Fruit fly (Drosophila melanogaster) whole organism, embryonic: Measurements from ENCODE around the gene Patr-1.
A peak's percentile ranks its signal among the peaks of the same experiment; 100 is the strongest.

Experiments used
- Atf-2 ChIP-seq: fragments of 200-800 bp; sonication (Bioruptor generic); optimal IDR thresholded peaks from 2 replicates; lab custom pipeline; 2016; ENCODE audit warnings: missing biosample characterization, missing genetic modification characterization
- Atf6 ChIP-seq: fragments of 200-800 bp; sonication (Bioruptor generic); IDR thresholded peaks from 2 replicates; pipeline ENCODE4 v1.3.6; 2022; ENCODE audit warnings: missing biosample characterization, missing genetic modification characterization
- B-H2 ChIP-seq: fragments of 200-800 bp; sonication (Bioruptor generic); optimal IDR thresholded peaks from 2 replicates; lab custom pipeline; 2018; ENCODE audit warnings: missing biosample characterization, mild to moderate bottlenecking, missing genetic modification characterization
- CG10959 ChIP-seq: fragments of 200-800 bp; sonication (Bioruptor generic); IDR thresholded peaks from 2 replicates; pipeline ENCODE4 v1.3.6; 2022; ENCODE audit warnings: missing biosample characterization, missing genetic modification characterization
- CG15073 ChIP-seq: fragments of 200-800 bp; sonication (Bioruptor generic); optimal IDR thresholded peaks from 2 replicates; lab custom pipeline; 2016; ENCODE audit warnings: missing biosample characterization, missing genetic modification characterization
- CG16863 ChIP-seq: fragments of 200-800 bp; sonication (Bioruptor generic); optimal IDR thresholded peaks from 3 replicates; lab custom pipeline; 2016; ENCODE audit warnings: missing biosample characterization, missing genetic modification characterization
- CG17328 ChIP-seq: fragments of 200-800 bp; sonication (Bioruptor generic); IDR thresholded peaks from 2 replicates; pipeline ENCODE4 v1.3.6; 2022; ENCODE audit warnings: missing biosample characterization, missing genetic modification characterization
- CG17829 ChIP-seq: fragments of 200-800 bp; optimal IDR thresholded peaks from 2 replicates; lab custom pipeline; 2019; ENCODE audit warnings: missing biosample characterization, mild to moderate bottlenecking, missing genetic modification characterization, moderate library complexity
- CG2129 ChIP-seq: fragments of 200-800 bp; sonication (Bioruptor generic); IDR thresholded peaks from 2 replicates; pipeline ENCODE4 v1.3.6; 2022; ENCODE audit warnings: missing biosample characterization, missing genetic modification characterization; ENCODE audit not compliant: partially characterized antibody
- CG31441 ChIP-seq: fragments of 200-800 bp; sonication (Bioruptor generic); IDR thresholded peaks from 2 replicates; pipeline ENCODE4 v1.3.6; 2022; ENCODE audit warnings: missing biosample characterization, missing genetic modification characterization
- CG3847 ChIP-seq: fragments of 200-800 bp; sonication (Bioruptor generic); IDR thresholded peaks from 2 replicates; pipeline ENCODE4 v1.3.6; 2022; ENCODE audit warnings: missing biosample characterization, missing genetic modification characterization
- CG4404 ChIP-seq: fragments of 200-800 bp; sonication (Bioruptor generic); IDR thresholded peaks from 2 replicates; pipeline ENCODE4 v1.3.6; 2022; ENCODE audit warnings: missing biosample characterization, missing genetic modification characterization
- CG4617 ChIP-seq: fragments of 200-800 bp; sonication (Bioruptor generic); optimal IDR thresholded peaks from 3 replicates; lab custom pipeline; 2016; ENCODE audit warnings: missing biosample characterization, missing genetic modification characterization, borderline replicate concordance
- CG7963 ChIP-seq: fragments of 200-800 bp; sonication (Bioruptor generic); IDR thresholded peaks from 3 replicates; pipeline ENCODE4 v1.3.6; 2022; ENCODE audit warnings: missing biosample characterization, missing genetic modification characterization; ENCODE audit not compliant: partially characterized antibody
- CG7987 ChIP-seq: fragments of 200-800 bp; sonication (Bioruptor generic); optimal IDR thresholded peaks from 2 replicates; lab custom pipeline; 2018; ENCODE audit warnings: missing biosample characterization, mild to moderate bottlenecking, missing genetic modification characterization, moderate library complexity
- D ChIP-seq, 2 experiments: fragments of 200-800 bp in 1 of 2; fragments of >200 bp in 1 of 2; sonication (Bioruptor generic) in 1 of 2; optimal IDR thresholded peaks; 2 replicates in 1 of 2; 3 replicates in 1 of 2; lab custom pipeline; 2017; ENCODE audit warnings: mild to moderate bottlenecking in 1 of 2, missing biosample characterization in 1 of 2, missing genetic modification characterization in 1 of 2, missing genetic modification reagents in 1 of 2
- Dll ChIP-seq: fragments of 200-800 bp; sonication (Bioruptor generic); IDR thresholded peaks from 4 replicates; pipeline ENCODE4 v1.3.6; 2022; ENCODE audit warnings: missing biosample characterization, missing genetic modification characterization; ENCODE audit not compliant: partially characterized antibody
- Doc3 ChIP-seq: fragments of 200-800 bp; sonication (Bioruptor generic); IDR thresholded peaks from 3 replicates; pipeline ENCODE4 v1.3.6; 2022; ENCODE audit warnings: missing biosample characterization, missing genetic modification characterization; ENCODE audit not compliant: partially characterized antibody
- Fer2 ChIP-seq: fragments of 200-800 bp; sonication (Bioruptor generic); optimal IDR thresholded peaks from 2 replicates; lab custom pipeline; 2018; ENCODE audit warnings: missing biosample characterization, mild to moderate bottlenecking, missing genetic modification characterization, moderate library complexity
- HLHmδ ChIP-seq: fragments of 200-800 bp; sonication (Bioruptor generic); optimal IDR thresholded peaks from 2 replicates; lab custom pipeline; 2018; ENCODE audit warnings: missing biosample characterization, mild to moderate bottlenecking, missing genetic modification characterization, moderate library complexity
- Hey ChIP-seq: fragments of 200-800 bp; sonication (Bioruptor generic); optimal IDR thresholded peaks from 3 replicates; lab custom pipeline; 2018; ENCODE audit warnings: missing biosample characterization, mild to moderate bottlenecking, missing genetic modification characterization
- MBD-R2 ChIP-seq: fragments of 200-800 bp; sonication (Bioruptor generic); IDR thresholded peaks from 2 replicates; pipeline ENCODE4 v1.3.6; 2022; ENCODE audit warnings: missing biosample characterization, missing genetic modification characterization
- MESR4 ChIP-seq: fragments of 200-800 bp; sonication (Bioruptor generic); optimal IDR thresholded peaks from 2 replicates; lab custom pipeline; 2018; ENCODE audit warnings: missing biosample characterization, mild to moderate bottlenecking, missing genetic modification characterization, moderate library complexity
- Med ChIP-seq: fragments of 200-800 bp; sonication (Bioruptor generic); peaks from one replicate; lab custom pipeline; 2016; ENCODE audit warnings: missing biosample characterization, missing genetic modification characterization, mild to moderate bottlenecking, inconsistent platforms, moderate library complexity
- Poxn ChIP-seq: fragments of 200-800 bp; sonication (Bioruptor generic); IDR thresholded peaks from 2 replicates; pipeline ENCODE4 v1.3.6; 2022; ENCODE audit warnings: missing biosample characterization, missing genetic modification characterization
- Sin3A ChIP-seq: fragments of >200 bp; optimal IDR thresholded peaks from 2 replicates; lab custom pipeline; 2018
- Stat92E ChIP-seq, 3 experiments: fragments of >200 bp in 2 of 3; fragments of 200-800 bp in 1 of 3; sonication (Bioruptor generic) in 1 of 3; optimal IDR thresholded peaks; 2 replicates each; lab custom pipeline; 2017 to 2019; ENCODE audit warnings: missing biosample characterization in 3 of 3, missing genetic modification characterization in 3 of 3, mild to moderate bottlenecking in 1 of 3, moderate library complexity in 1 of 3
- YL-1 ChIP-seq: fragments of 200-800 bp; sonication (Bioruptor generic); optimal IDR thresholded peaks from 3 replicates; lab custom pipeline; 2017; ENCODE audit warnings: missing biosample characterization, mild to moderate bottlenecking, missing genetic modification characterization
- chif ChIP-seq, 2 experiments: fragments of 200-800 bp; sonication (Bioruptor generic); optimal IDR thresholded peaks; 3 replicates each; lab custom pipeline; 2016; ENCODE audit warnings: missing biosample characterization in 2 of 2, missing genetic modification characterization in 2 of 2
- dati ChIP-seq: fragments of 200-800 bp; sonication (Bioruptor generic); IDR thresholded peaks from 2 replicates; pipeline ENCODE4 v1.3.6; 2022; ENCODE audit warnings: missing biosample characterization, missing genetic modification characterization
- en ChIP-seq: fragments of 200-800 bp; sonication (Bioruptor generic); optimal IDR thresholded peaks from 2 replicates; lab custom pipeline; 2016; ENCODE audit warnings: missing biosample characterization, missing genetic modification characterization
- ftz-f1 ChIP-seq: fragments of 200-800 bp; sonication (Bioruptor generic); optimal IDR thresholded peaks from 2 replicates; lab custom pipeline; 2016; ENCODE audit warnings: missing biosample characterization, missing genetic modification characterization
- grn ChIP-seq: fragments of 200-800 bp; sonication (Bioruptor generic); optimal IDR thresholded peaks from 3 replicates; lab custom pipeline; 2017; ENCODE audit warnings: missing biosample characterization, missing genetic modification characterization
- gro ChIP-seq: fragments of 200-800 bp; sonication (Bioruptor generic); optimal IDR thresholded peaks from 2 replicates; lab custom pipeline; 2016; ENCODE audit warnings: missing biosample characterization, missing genetic modification characterization
- inv ChIP-seq: fragments of 200-800 bp; sonication (Bioruptor generic); IDR thresholded peaks from 2 replicates; pipeline ENCODE4 v1.3.6; 2022; ENCODE audit warnings: missing biosample characterization, missing genetic modification characterization; ENCODE audit not compliant: partially characterized antibody
- ken ChIP-seq: fragments of 200-800 bp; sonication (Bioruptor generic); IDR thresholded peaks from 3 replicates; pipeline ENCODE4 v1.3.6; 2022; ENCODE audit warnings: missing biosample characterization, missing genetic modification characterization
- lilli ChIP-seq: fragments of 200-800 bp; sonication (Bioruptor generic); optimal IDR thresholded peaks from 3 replicates; lab custom pipeline; 2016; ENCODE audit warnings: missing biosample characterization, missing genetic modification characterization
- maf-S ChIP-seq: fragments of 200-800 bp; sonication (Bioruptor generic); optimal IDR thresholded peaks from 2 replicates; lab custom pipeline; 2016; ENCODE audit warnings: missing biosample characterization, missing genetic modification characterization
- otp ChIP-seq: fragments of 200-800 bp; sonication (Bioruptor generic); IDR thresholded peaks from 3 replicates; pipeline ENCODE4, ENCODE4 v1.3.6; 2022; ENCODE audit warnings: missing biosample characterization, missing genetic modification characterization
- schlank ChIP-seq: fragments of 200-800 bp; sonication (Bioruptor generic); optimal IDR thresholded peaks from 2 replicates; lab custom pipeline; 2018; ENCODE audit warnings: missing biosample characterization, mild to moderate bottlenecking, missing genetic modification characterization
- sna ChIP-seq: fragments of 200-800 bp; sonication (Bioruptor generic); IDR thresholded peaks from 2 replicates; pipeline ENCODE4 v1.3.6; 2022; ENCODE audit warnings: missing biosample characterization, missing genetic modification characterization; ENCODE audit not compliant: partially characterized antibody
- wek ChIP-seq: fragments of 200-800 bp; sonication (Bioruptor generic); optimal IDR thresholded peaks from 3 replicates; lab custom pipeline; 2018; ENCODE audit warnings: missing biosample characterization, mild to moderate bottlenecking, missing genetic modification characterization, moderate library complexity

Patr-1 gene

DNA sequence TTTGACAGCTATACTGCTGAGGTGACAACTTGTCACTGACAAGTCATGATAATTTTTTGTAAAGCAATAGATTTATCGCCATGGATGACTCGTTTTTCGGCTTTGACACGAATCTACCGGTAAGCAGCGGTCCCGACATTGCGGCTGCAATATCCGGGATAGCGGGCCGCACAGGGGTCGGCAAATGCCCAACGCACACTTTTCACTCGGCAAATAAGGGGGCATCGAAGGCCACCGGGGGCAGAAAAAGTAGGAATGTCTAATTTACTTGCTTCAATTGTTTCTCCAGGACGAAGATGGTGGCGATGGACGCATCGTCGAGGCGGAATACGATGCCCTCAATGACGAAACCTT, 183 bp downstream of the Patr-1 start:
- TF ChIP-seq Med (peak; percentile 44), Atf6 (0 out of 2 replicates have a peak, but pooled peaks have one; percentile 25), ken (GFP tag; lab: Robert Waterston, UW) (no peak), Dll (GFP tag; lab: Robert Waterston, UW) (peak; percentile 63; the same call in 2 of the 4 replicates), D (optimal IDR thresholded peaks at IDR 0.05; lab: Kevin White, UChicago) (peak; percentile 1), D (GFP tag; optimal IDR thresholded peaks at IDR 0.05; lab: Kevin White, UChicago) (no peak), B-H2 (GFP tag; lab: Kevin White, UChicago) (no peak), schlank (no peak), inv (GFP tag; lab: Robert Waterston, UW) (no peak), Doc3 (GFP tag; lab: Robert Waterston, UW) (0 out of 3 replicates have a peak, but pooled peaks have one; percentile 5), YL-1 (GFP tag; lab: Kevin White, UChicago) (no peak), CG17328 (GFP tag; lab: Robert Waterston, UW) (0 out of 2 replicates have a peak, but pooled peaks have one; percentile 16), MBD-R2 (GFP tag; lab: Robert Waterston, UW) (peak; percentile 71), CG3847 (GFP tag; lab: Robert Waterston, UW) (no peak), CG4404 (GFP tag; lab: Robert Waterston, UW) (no peak), CG4617 (GFP tag; lab: Kevin White, UChicago) (peak; percentile 61), gro (GFP tag; lab: Kevin White, UChicago) (no peak), Atf-2 (GFP tag; lab: Kevin White, UChicago) (no peak), CG17829 (tag; lab: Kevin White, UChicago) (no peak), maf-S (GFP tag; lab: Kevin White, UChicago) (no peak), MESR4 (GFP tag; lab: Kevin White, UChicago) (peak; percentile 96), chif (GFP tag; optimal IDR thresholded peaks at IDR 0.05; lab: Kevin White, UChicago) (no peak), CG16863 (GFP tag; lab: Kevin White, UChicago) (no peak), CG10959 (no peak), Sin3A (lab: Kevin White, UChicago) (no peak), CG7963 (no peak), CG31441 (GFP tag; lab: Robert Waterston, UW) (no peak), wek (no peak), Hey (peak; percentile 60), Poxn (no peak), sna (GFP tag; lab: Robert Waterston, UW) (peak; percentile 51; the same call in 1 of the 2 replicates), CG15073 (GFP tag; lab: Kevin White, UChicago) (no peak), CG7987 (GFP tag; lab: Kevin White, UChicago) (no peak), Fer2 (no peak), Stat92E (GFP tag; optimal IDR thresholded peaks at IDR 0.05; lab: Kevin White, UChicago) (no peak), lilli (GFP tag; lab: Kevin White, UChicago) (no peak), en (GFP tag; lab: Kevin White, UChicago) (no peak), ftz-f1 (peak; percentile 76), dati (no peak), otp (GFP tag; lab: Robert Waterston, UW) (no peak), CG2129 (GFP tag; lab: Robert Waterston, UW) (no peak), HLHmδ (GFP tag; lab: Kevin White, UChicago) (no peak), grn (GFP tag; lab: Kevin White, UChicago) (no peak)
- TF ChIP-seq, all 482 proteins: peak for 12
